Fruit fly (Drosophila melanogaster) whole organism, embryonic: Measurements from ENCODE around the gene mRpS18B.

ENCODE experiments used
- Asciz ChIP-seq: fragments of 200-800 bp; sonication (Bioruptor generic); optimal IDR thresholded peaks from 2 replicates; lab custom pipeline; 2017; ENCODE audit warnings: missing biosample characterization, mild to moderate bottlenecking, missing genetic modification characterization, missing genetic modification reagents
- Atf-2 ChIP-seq: fragments of 200-800 bp; sonication (Bioruptor generic); optimal IDR thresholded peaks from 2 replicates; lab custom pipeline; 2016; ENCODE audit warnings: missing biosample characterization, missing genetic modification characterization
- Atf6 ChIP-seq: fragments of 200-800 bp; sonication (Bioruptor generic); IDR thresholded peaks from 2 replicates; pipeline ENCODE4 v1.3.6; 2022; ENCODE audit warnings: missing biosample characterization, missing genetic modification characterization
- CG10462 ChIP-seq: fragments of 200-800 bp; sonication (Bioruptor generic); optimal IDR thresholded peaks from 2 replicates; lab custom pipeline; 2016; ENCODE audit warnings: missing biosample characterization, missing genetic modification characterization
- CG10979 ChIP-seq: fragments of 200-800 bp; sonication (Bioruptor generic); optimal IDR thresholded peaks from 2 replicates; lab custom pipeline; 2018; ENCODE audit warnings: missing biosample characterization, mild to moderate bottlenecking, missing genetic modification characterization, moderate library complexity
- CG11560 ChIP-seq: fragments of 200-800 bp; sonication (Bioruptor generic); IDR thresholded peaks from 3 replicates; pipeline ENCODE4 v1.3.6; 2022; ENCODE audit warnings: missing biosample characterization, missing genetic modification characterization
- CG12236 ChIP-seq: fragments of 200-800 bp; sonication (Bioruptor generic); optimal IDR thresholded peaks from 2 replicates; lab custom pipeline; 2016; ENCODE audit warnings: missing biosample characterization, missing genetic modification characterization
- CG12299 ChIP-seq: fragments of 200-800 bp; sonication (Bioruptor generic); optimal IDR thresholded peaks from 2 replicates; lab custom pipeline; 2018; ENCODE audit warnings: missing biosample characterization, mild to moderate bottlenecking, missing genetic modification characterization
- CG12769 ChIP-seq: fragments of 200-800 bp; sonication (Bioruptor generic); optimal IDR thresholded peaks from 2 replicates; lab custom pipeline; 2019; ENCODE audit warnings: missing biosample characterization, mild to moderate bottlenecking, missing genetic modification characterization, moderate library complexity
- CG13296 ChIP-seq: fragments of 200-800 bp; sonication (Bioruptor generic); optimal IDR thresholded peaks from 3 replicates; lab custom pipeline; 2018; ENCODE audit warnings: missing biosample characterization, mild to moderate bottlenecking, missing genetic modification characterization
- CG14441 ChIP-seq: fragments of 200-800 bp; sonication (Bioruptor generic); IDR thresholded peaks from 2 replicates; pipeline ENCODE4 v1.3.6; 2022; ENCODE audit warnings: missing biosample characterization, missing genetic modification characterization
- CG17328 ChIP-seq: fragments of 200-800 bp; sonication (Bioruptor generic); IDR thresholded peaks from 2 replicates; pipeline ENCODE4 v1.3.6; 2022; ENCODE audit warnings: missing biosample characterization, missing genetic modification characterization
- CG17385 ChIP-seq: fragments of 200-800 bp; sonication (Bioruptor generic); optimal IDR thresholded peaks from 3 replicates; lab custom pipeline; 2018; ENCODE audit warnings: missing biosample characterization, mild to moderate bottlenecking, missing genetic modification characterization
- CG18764 ChIP-seq: fragments of 200-800 bp; sonication (Bioruptor generic); optimal IDR thresholded peaks from 3 replicates; lab custom pipeline; 2016; ENCODE audit warnings: missing biosample characterization, missing genetic modification characterization
- CG3065 ChIP-seq: fragments of 200-800 bp; sonication (Bioruptor generic); optimal IDR thresholded peaks from 2 replicates; lab custom pipeline; 2016; ENCODE audit warnings: missing biosample characterization, missing genetic modification characterization
- CG31365 ChIP-seq: fragments of 200-800 bp; sonication (Bioruptor generic); optimal IDR thresholded peaks from 2 replicates; lab custom pipeline; 2018; ENCODE audit warnings: missing biosample characterization, mild to moderate bottlenecking, missing genetic modification characterization
- CG3281 ChIP-seq: fragments of 200-800 bp; sonication (Bioruptor generic); optimal IDR thresholded peaks from 3 replicates; lab custom pipeline; 2017; ENCODE audit warnings: missing biosample characterization, mild to moderate bottlenecking, missing genetic modification characterization
- CG5180 ChIP-seq: fragments of 200-800 bp; sonication (Bioruptor generic); optimal IDR thresholded peaks from 3 replicates; lab custom pipeline; 2017; ENCODE audit warnings: missing biosample characterization, missing genetic modification characterization, mild to moderate bottlenecking, moderate library complexity, missing genetic modification reagents
- CG6689 ChIP-seq: fragments of 200-800 bp; sonication (Bioruptor generic); IDR thresholded peaks from 2 replicates; pipeline ENCODE4 v1.3.6; 2022; ENCODE audit warnings: missing biosample characterization, missing genetic modification characterization
- CG7271 ChIP-seq: fragments of 200-800 bp; sonication (Bioruptor generic); optimal IDR thresholded peaks from 2 replicates; lab custom pipeline; 2018; ENCODE audit warnings: missing biosample characterization, mild to moderate bottlenecking, missing genetic modification characterization, moderate library complexity
- Camta ChIP-seq: fragments of 200-800 bp; sonication (Bioruptor generic); optimal IDR thresholded peaks from 2 replicates; lab custom pipeline; 2016; ENCODE audit warnings: missing biosample characterization, missing genetic modification characterization
- Dp ChIP-seq: fragments of 200-800 bp; sonication (Bioruptor generic); optimal IDR thresholded peaks from 2 replicates; lab custom pipeline; 2018; ENCODE audit warnings: missing biosample characterization, mild to moderate bottlenecking, missing genetic modification characterization, moderate library complexity
- GATAe ChIP-seq: fragments of 200-800 bp; sonication (Bioruptor generic); conservative IDR thresholded peaks from 2 replicates; pipeline ENCODE4 v1.3.6; 2022; ENCODE audit warnings: missing biosample characterization, missing genetic modification characterization
- Hmx ChIP-seq: fragments of 200-800 bp; sonication (Bioruptor generic); optimal IDR thresholded peaks from 2 replicates; lab custom pipeline; 2016; ENCODE audit warnings: missing biosample characterization, missing genetic modification characterization
- Hr39 ChIP-seq: fragments of >200 bp; optimal IDR thresholded peaks from 2 replicates; lab custom pipeline; 2017
- Kr ChIP-seq: fragments of 200-800 bp; sonication (Bioruptor generic); optimal IDR thresholded peaks from 2 replicates; lab custom pipeline; 2017; ENCODE audit warnings: missing biosample characterization, mild to moderate bottlenecking, missing genetic modification characterization
- Lim3 ChIP-seq: fragments of 200-800 bp; sonication (Bioruptor generic); IDR thresholded peaks from 2 replicates; pipeline ENCODE4 v1.3.6; 2022; ENCODE audit warnings: missing biosample characterization, missing genetic modification characterization
- Opbp ChIP-seq: fragments of 200-800 bp; sonication (Bioruptor generic); IDR thresholded peaks from 3 replicates; pipeline ENCODE4 v1.3.6; 2022; ENCODE audit warnings: missing biosample characterization, missing genetic modification characterization; ENCODE audit not compliant: partially characterized antibody
- Pdp1 ChIP-seq, 2 experiments: fragments of 200-800 bp; sonication (Bioruptor generic); optimal IDR thresholded peaks; 3 replicates each; lab custom pipeline; 2016; ENCODE audit warnings: missing biosample characterization in 2 of 2, missing genetic modification characterization in 2 of 2, mild to moderate bottlenecking in 1 of 2, moderate library complexity in 1 of 2
- Ravus ChIP-seq: fragments of 200-800 bp; sonication (Bioruptor generic); IDR thresholded peaks from 2 replicates; pipeline ENCODE4 v1.3.6; 2022; ENCODE audit warnings: missing biosample characterization, missing genetic modification characterization
- Side ChIP-seq: fragments of 200-800 bp; sonication (Bioruptor generic); optimal IDR thresholded peaks from 2 replicates; lab custom pipeline; 2016; ENCODE audit warnings: missing biosample characterization, missing genetic modification characterization
- amos ChIP-seq: fragments of 200-800 bp; sonication (Bioruptor generic); IDR thresholded peaks from 2 replicates; pipeline ENCODE4 v1.3.6; 2022; ENCODE audit warnings: missing biosample characterization, missing genetic modification characterization; ENCODE audit not compliant: partially characterized antibody
- chn ChIP-seq: fragments of 200-800 bp; sonication (Bioruptor generic); optimal IDR thresholded peaks from 2 replicates; lab custom pipeline; 2016; ENCODE audit warnings: missing biosample characterization, missing genetic modification characterization
- dan ChIP-seq: fragments of 200-800 bp; sonication (Bioruptor generic); IDR thresholded peaks from 2 replicates; pipeline ENCODE4 v1.3.6; 2022; ENCODE audit warnings: missing biosample characterization, missing genetic modification characterization
- danr ChIP-seq: fragments of 200-800 bp; sonication (Bioruptor generic); IDR thresholded peaks from 2 replicates; pipeline ENCODE4 v1.3.6; 2022; ENCODE audit warnings: missing biosample characterization, missing genetic modification characterization
- dimm ChIP-seq: fragments of 200-800 bp; sonication (Bioruptor generic); IDR thresholded peaks from 2 replicates; pipeline ENCODE4 v1.3.6; 2022; ENCODE audit warnings: missing biosample characterization, missing genetic modification characterization
- disco-r ChIP-seq: fragments of 200-800 bp; sonication (Bioruptor generic); optimal IDR thresholded peaks from 2 replicates; lab custom pipeline; 2016; ENCODE audit warnings: missing biosample characterization, missing genetic modification characterization
- dpn ChIP-seq, 2 experiments: fragments of 200-800 bp; sonication (Bioruptor generic); optimal IDR thresholded peaks; 3 replicates each; lab custom pipeline; 2016; ENCODE audit warnings: missing biosample characterization in 2 of 2, missing genetic modification characterization in 2 of 2
- fd102C ChIP-seq: fragments of 200-800 bp; sonication (Bioruptor generic); optimal IDR thresholded peaks from 2 replicates; lab custom pipeline; 2018; ENCODE audit warnings: missing biosample characterization, mild to moderate bottlenecking, missing genetic modification characterization, moderate library complexity
- fd96Cb ChIP-seq: fragments of 200-800 bp; sonication (Bioruptor generic); optimal IDR thresholded peaks from 2 replicates; lab custom pipeline; 2018; ENCODE audit warnings: missing biosample characterization, mild to moderate bottlenecking, missing genetic modification characterization, moderate library complexity
- hbn ChIP-seq: fragments of 200-800 bp; sonication (Bioruptor generic); IDR thresholded peaks from 2 replicates; pipeline ENCODE4 v1.3.6; 2022; ENCODE audit warnings: missing biosample characterization, missing genetic modification characterization; ENCODE audit not compliant: partially characterized antibody
- lmd ChIP-seq: fragments of 200-800 bp; sonication (Bioruptor generic); IDR thresholded peaks from 2 replicates; pipeline ENCODE4 v1.3.6; 2022; ENCODE audit warnings: missing biosample characterization, missing genetic modification characterization
- mirr ChIP-seq: fragments of 200-800 bp; sonication (Bioruptor generic); optimal IDR thresholded peaks from 3 replicates; lab custom pipeline; 2018; ENCODE audit warnings: missing biosample characterization, mild to moderate bottlenecking, missing genetic modification characterization
- phol ChIP-seq: fragments of 200-800 bp; sonication (Bioruptor generic); optimal IDR thresholded peaks from 3 replicates; lab custom pipeline; 2018; ENCODE audit warnings: missing biosample characterization, mild to moderate bottlenecking, missing genetic modification characterization, moderate library complexity
- pros ChIP-seq: fragments of 200-800 bp; sonication (Bioruptor generic); optimal IDR thresholded peaks from 3 replicates; lab custom pipeline; 2019; ENCODE audit warnings: missing biosample characterization, mild to moderate bottlenecking, missing genetic modification characterization, moderate library complexity
- pum ChIP-seq: fragments of 200-800 bp; sonication (Bioruptor generic); optimal IDR thresholded peaks from 2 replicates; lab custom pipeline; 2016; ENCODE audit warnings: missing biosample characterization, missing genetic modification characterization
- pzg ChIP-seq: fragments of 200-800 bp; sonication (Bioruptor generic); optimal IDR thresholded peaks from 3 replicates; lab custom pipeline; 2018; ENCODE audit warnings: missing biosample characterization, mild to moderate bottlenecking, missing genetic modification characterization, moderate library complexity
- schlank ChIP-seq: fragments of 200-800 bp; sonication (Bioruptor generic); optimal IDR thresholded peaks from 2 replicates; lab custom pipeline; 2018; ENCODE audit warnings: missing biosample characterization, mild to moderate bottlenecking, missing genetic modification characterization
- scrt ChIP-seq: fragments of 200-800 bp; sonication (Bioruptor generic); optimal IDR thresholded peaks from 2 replicates; lab custom pipeline; 2018; ENCODE audit warnings: missing biosample characterization, mild to moderate bottlenecking, missing genetic modification characterization, moderate library complexity
- sima ChIP-seq: fragments of 200-800 bp; sonication (Bioruptor generic); optimal IDR thresholded peaks from 2 replicates; lab custom pipeline; 2016; ENCODE audit warnings: missing biosample characterization, missing genetic modification characterization
- stc ChIP-seq: fragments of 200-800 bp; sonication (Bioruptor generic); IDR thresholded peaks from 2 replicates; pipeline ENCODE4 v1.3.6; 2022; ENCODE audit warnings: missing biosample characterization, missing genetic modification characterization
- unc-4 ChIP-seq: fragments of 200-800 bp; sonication (Bioruptor generic); IDR thresholded peaks from 2 replicates; pipeline ENCODE4 v1.3.6; 2022; ENCODE audit warnings: missing biosample characterization, missing genetic modification characterization; ENCODE audit not compliant: partially characterized antibody

mRpS18B gene

DNA sequence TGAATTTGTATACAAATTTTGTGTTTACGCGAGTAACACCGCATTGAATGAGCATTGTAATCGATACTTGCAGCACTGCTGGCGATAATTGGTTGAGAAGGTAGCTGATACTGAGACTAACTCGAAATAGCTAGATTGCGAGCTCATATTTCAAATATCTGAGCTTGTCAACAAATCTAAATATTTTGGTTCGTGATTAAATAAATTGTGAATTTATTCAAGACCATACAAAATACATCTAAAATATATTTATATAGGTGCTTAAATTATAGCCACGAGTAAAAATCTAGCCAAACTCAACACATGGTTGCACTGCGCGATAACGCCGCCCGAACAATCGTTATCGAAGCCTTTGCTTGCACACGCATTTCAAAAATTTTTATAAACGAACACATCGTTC lies 3.3 kb downstream of the mRpS18B start, which contains the start of the genes Taf13 and nesd (continued):
- no peak for TF ChIP-seq CG5180 (GFP tag; lab: Kevin White, UChicago)
- TF ChIP-seq CG18764 (GFP tag; lab: Kevin White, UChicago): peak; percentile 26
- TF ChIP-seq fd96Cb (tag; lab: Kevin White, UChicago): no peak
- no peak for TF ChIP-seq Asciz (GFP tag; lab: Kevin White, UChicago)
- TF ChIP-seq sima: no peak
- TF ChIP-seq mirr (GFP tag; lab: Kevin White, UChicago): no peak
- no peak for TF ChIP-seq scrt (GFP tag; lab: Kevin White, UChicago)
- no peak for TF ChIP-seq CG3065 (GFP tag; lab: Kevin White, UChicago)
- no peak for TF ChIP-seq pum (GFP tag; lab: Kevin White, UChicago)
- TF ChIP-seq CG7271 (tag; lab: Kevin White, UChicago): peak; percentile 51
- TF ChIP-seq CG14441 (GFP tag; lab: Robert Waterston, UW): no peak
- peak; percentile 14 to 40 for TF ChIP-seq Pdp1 (GFP tag; optimal IDR thresholded peaks at IDR 0.05; lab: Kevin White, UChicago)
- TF ChIP-seq CG12236 (GFP tag; lab: Kevin White, UChicago): no peak
- TF ChIP-seq Side (GFP tag; lab: Kevin White, UChicago): no peak
- peak; percentile 16 for TF ChIP-seq CG17385 (GFP tag; lab: Kevin White, UChicago)
- no peak for TF ChIP-seq Lim3
- no peak for TF ChIP-seq Atf-2 (GFP tag; lab: Kevin White, UChicago)
- peak; percentile 29 for TF ChIP-seq CG3281 (GFP tag; lab: Kevin White, UChicago)
- peak; percentile 56 for TF ChIP-seq CG6689 (GFP tag; lab: Robert Waterston, UW)
- no peak; the same call in 2 of the 3 replicates for TF ChIP-seq Opbp (GFP tag; lab: Robert Waterston, UW)
- peak; percentile 67; the same call in 1 of the 2 replicates for TF ChIP-seq hbn
- peak; percentile 15 for TF ChIP-seq CG12769
- TF ChIP-seq lmd: peak; percentile 6; the same call in 1 of the 2 replicates
- no peak for TF ChIP-seq dan (GFP tag; lab: Robert Waterston, UW)
- no peak for TF ChIP-seq CG13296
- peak; percentile 5 for TF ChIP-seq CG10979 (tag; lab: Kevin White, UChicago)
- no peak for TF ChIP-seq pros (GFP tag; lab: Kevin White, UChicago)
- TF ChIP-seq Camta (GFP tag; lab: Kevin White, UChicago): no peak
- TF ChIP-seq disco-r (GFP tag; lab: Kevin White, UChicago): no peak
- no peak for TF ChIP-seq CG12299 (tag; lab: Kevin White, UChicago)
- no peak for TF ChIP-seq CG10462
- no peak for TF ChIP-seq danr (GFP tag; lab: Robert Waterston, UW)
- TF ChIP-seq CG11560 (tag; lab: Robert Waterston, UW): no peak
- peak; percentile 56 for TF ChIP-seq amos (GFP tag; lab: Robert Waterston, UW)
- TF ChIP-seq GATAe: no peak
- no peak for TF ChIP-seq schlank (tag; lab: Kevin White, UChicago)
- no peak for TF ChIP-seq stc
- peak; percentile 76 for TF ChIP-seq pzg (GFP tag; lab: Kevin White, UChicago)
- no peak for TF ChIP-seq CG31365 (tag; lab: Kevin White, UChicago)
- TF ChIP-seq Hmx: no peak
- no peak for TF ChIP-seq dimm (GFP tag; lab: Robert Waterston, UW)
- no peak for TF ChIP-seq fd102C (GFP tag; lab: Kevin White, UChicago)
- TF ChIP-seq Dp (GFP tag; lab: Kevin White, UChicago): peak; percentile 85
- TF ChIP-seq unc-4 (GFP tag; lab: Robert Waterston, UW): peak; percentile 75
- TF ChIP-seq Kr: no peak
- no peak for TF ChIP-seq CG17328
- TF ChIP-seq chn (GFP tag; lab: Kevin White, UChicago): no peak
- no peak for TF ChIP-seq Atf6 (GFP tag; lab: Robert Waterston, UW)
- no peak for TF ChIP-seq Hr39 (lab: Kevin White, UChicago)
- peak; percentile 64 for TF ChIP-seq phol (tag; lab: Kevin White, UChicago)
- peak; percentile 6 to 38 for TF ChIP-seq dpn (GFP tag; optimal IDR thresholded peaks at IDR 0.05; lab: Kevin White, UChicago)
- no peak for TF ChIP-seq Ravus
